Worm (Caenorhabditis elegans): ENCODE measurements around the gene F29A7.3.

F29A7.3 gene

DNA sequence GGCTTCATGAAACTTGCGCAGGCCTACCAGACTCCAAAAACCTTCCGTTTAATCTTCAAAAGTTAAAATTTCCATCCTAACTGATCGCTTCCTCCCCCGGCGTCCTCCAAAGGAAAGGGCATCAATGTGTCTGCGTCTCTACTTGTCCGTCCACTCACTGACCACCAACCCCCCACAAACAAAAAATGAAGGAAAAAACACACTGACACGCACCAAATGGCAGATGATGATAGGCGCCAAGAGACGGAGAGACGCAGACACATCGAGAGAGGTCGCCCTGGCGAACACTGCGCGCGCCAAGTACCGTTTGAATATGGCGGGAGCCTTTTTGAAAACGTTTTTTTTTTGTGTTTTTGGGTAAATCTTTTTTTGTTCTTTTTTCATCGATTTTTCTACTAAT lies 18.4 kb upstream of the F29A7.3 start (continued):
- TF ChIP-seq lsy-2 (tag; optimal IDR thresholded peaks at IDR 0.05), result peak in 1 of 2 experiments; percentile 30
- TF ChIP-seq ZK546.5 (tag; optimal IDR thresholded peaks at IDR 0.05), result no peak
- no peak for TF ChIP-seq F49E8.2 (tag; optimal IDR thresholded peaks at IDR 0.05; ENCODE audit: borderline replicate concordance)
- TF ChIP-seq madf-9 (GFP tag; conservative IDR thresholded peaks at IDR 0.05), result no peak
- TF ChIP-seq dmd-8 (GFP tag; IDR thresholded peaks at IDR 0.05), result no peak
- TF ChIP-seq skn-1 (tag; optimal IDR thresholded peaks at IDR 0.05), result no peak
- no peak for TF ChIP-seq Y75B8A.6 (GFP tag; IDR thresholded peaks at IDR 0.05)
- TF ChIP-seq lin-29 (GFP tag; IDR thresholded peaks at IDR 0.05), result no peak
- TF ChIP-seq lim-7 (GFP tag; IDR thresholded peaks at IDR 0.05), result no peak
- TF ChIP-seq lin-38 (GFP tag; IDR thresholded peaks at IDR 0.05), result no peak; the same call in 1 of the 2 replicates
- no peak for TF ChIP-seq lin-1 (GFP tag; IDR thresholded peaks at IDR 0.05)
- TF ChIP-seq spr-3 (GFP tag; optimal IDR thresholded peaks at IDR 0.05), result no peak
- no peak for TF ChIP-seq nhr-76 (tag; optimal IDR thresholded peaks at IDR 0.05)
- TF ChIP-seq T26A8.4 (GFP tag; IDR thresholded peaks at IDR 0.05), result no peak
- no peak for TF ChIP-seq attf-4 (tag; optimal IDR thresholded peaks at IDR 0.05)
- TF ChIP-seq F26F4.8 (GFP tag; conservative IDR thresholded peaks at IDR 0.05), result no peak
- no peak for TF ChIP-seq Y5F2A.4 (GFP tag; optimal IDR thresholded peaks at IDR 0.05)
- peak; percentile 64 for TF ChIP-seq mep-1 (tag; optimal IDR thresholded peaks at IDR 0.05)
- no peak for TF ChIP-seq ceh-28 (tag; optimal IDR thresholded peaks at IDR 0.05)
- no peak for TF ChIP-seq lin-15B (tag; optimal IDR thresholded peaks at IDR 0.05)
- peak; percentile 26 for TF ChIP-seq nhr-6 (tag; optimal IDR thresholded peaks at IDR 0.05)
- TF ChIP-seq set-16 (GFP tag; IDR thresholded peaks at IDR 0.05), result no peak
- no peak for TF ChIP-seq D1046.2 (GFP tag; IDR thresholded peaks at IDR 0.05)
- no peak for TF ChIP-seq mdt-29 (GFP tag; IDR thresholded peaks at IDR 0.05)
- peak; percentile 72 for TF ChIP-seq hmg-1.1 (GFP tag; IDR thresholded peaks at IDR 0.05)
- no peak for TF ChIP-seq egl-27 (tag; optimal IDR thresholded peaks at IDR 0.05)
- no peak for TF ChIP-seq vab-7 (GFP tag; IDR thresholded peaks at IDR 0.05)
- TF ChIP-seq ceh-44 (GFP tag; IDR thresholded peaks at IDR 0.05), result no peak
- TF ChIP-seq hlh-11 (tag; optimal IDR thresholded peaks at IDR 0.05), result peak; percentile 21
- TF ChIP-seq ces-1 (GFP tag; optimal IDR thresholded peaks at IDR 0.05), result no peak
- no peak for TF ChIP-seq nhr-237 (tag; optimal IDR thresholded peaks at IDR 0.05)
- TF ChIP-seq daf-16 (GFP tag; optimal IDR thresholded peaks at IDR 0.05), result no peak
- no peak for TF ChIP-seq daf-16 (tag; optimal IDR thresholded peaks at IDR 0.05)
- TF ChIP-seq aly-2 (tag; optimal IDR thresholded peaks at IDR 0.05), result no peak

DNA sequence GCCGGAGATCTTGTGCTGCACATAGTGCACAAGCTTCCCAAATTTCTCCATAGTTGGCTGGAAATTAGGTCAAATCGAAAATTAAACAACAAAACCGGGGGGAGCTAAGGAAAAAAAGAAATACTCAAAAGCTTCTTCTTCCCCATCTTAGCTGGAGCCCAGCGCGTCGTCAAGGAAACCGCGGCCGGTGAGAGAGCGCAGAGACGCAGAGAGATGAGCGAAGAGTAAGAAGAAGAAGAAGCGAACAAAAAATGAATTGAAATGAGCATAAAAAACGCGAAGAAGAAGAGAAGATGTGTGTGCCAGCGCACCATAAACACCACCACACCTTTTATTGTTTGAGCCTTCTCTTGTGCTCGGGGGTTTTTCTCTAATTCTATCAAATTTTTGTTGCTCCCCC lies 17.9 kb upstream of the F29A7.3 start, which contains the start of gene wdr-31:
Gene wdr-31 (minus strand): TSS at position 101 of the 400 bp plus-strand sequence.
- TF ChIP-seq daf-8 (GFP tag; IDR thresholded peaks at IDR 0.05) (no peak), nhr-48 (tag; optimal IDR thresholded peaks at IDR 0.05) (no peak), ceh-32 (tag; optimal IDR thresholded peaks at IDR 0.05; ENCODE audit: poor library complexity) (no peak), F37D6.2 (tag; optimal IDR thresholded peaks at IDR 0.05) (no peak), nhr-102 (tag; optimal IDR thresholded peaks at IDR 0.05) (no peak)

DNA sequence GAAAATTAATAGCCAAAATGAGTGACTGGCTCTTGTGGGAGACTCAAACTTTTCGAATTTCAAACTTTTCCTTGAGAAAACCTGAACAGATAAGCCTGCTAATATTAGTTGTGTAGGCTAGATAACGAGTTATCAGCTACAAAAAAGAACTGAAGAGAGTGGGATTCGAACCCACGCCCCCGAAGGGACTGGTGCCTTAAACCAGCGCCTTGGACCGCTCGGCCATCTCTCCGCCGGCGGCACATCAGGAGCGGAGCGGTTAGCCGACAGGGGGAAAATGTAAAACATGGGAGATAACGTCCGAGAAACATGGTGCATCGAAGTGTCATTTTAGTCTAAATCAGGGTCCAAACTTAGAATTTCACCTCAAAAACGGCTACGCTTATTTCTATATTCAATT lies 17.5 kb upstream of the F29A7.3 start:
- TF ChIP-seq pha-4 (GFP tag; IDR thresholded peaks at IDR 0.05), result no peak
- TF ChIP-seq pha-4 (tag; optimal IDR thresholded peaks at IDR 0.05), result no peak
- TF ChIP-seq aha-1 (tag), result peak; percentile 80
- TF ChIP-seq Y105C5A.15 (GFP tag; IDR thresholded peaks at IDR 0.05), result 0 out of 2 replicates have a peak, but pooled peaks have one; percentile 61
- peak; percentile 67; the same call in 1 of the 2 replicates for TF ChIP-seq lim-7 (GFP tag; IDR thresholded peaks at IDR 0.05)
- TF ChIP-seq dmd-9 (GFP tag; IDR thresholded peaks at IDR 0.05), result peak; percentile 44; the same call in 1 of the 2 replicates
- TF ChIP-seq lin-13 (GFP tag; optimal IDR thresholded peaks at IDR 0.05), result peak; percentile 46
- TF ChIP-seq tra-1 (GFP tag; IDR thresholded peaks at IDR 0.05), result 0 out of 2 replicates have a peak, but pooled peaks have one; percentile 44
- peak; percentile 11; the same call in 1 of the 2 replicates for TF ChIP-seq ceh-20 (GFP tag; IDR thresholded peaks at IDR 0.05)
- peak; percentile 63 for TF ChIP-seq lin-38 (GFP tag; IDR thresholded peaks at IDR 0.05)
- no peak for TF ChIP-seq nhr-28 (tag; optimal IDR thresholded peaks at IDR 0.05)
- TF ChIP-seq Y48G9A.11 (GFP tag; IDR thresholded peaks at IDR 0.05), result peak; percentile 66
- no peak for TF ChIP-seq daf-12 (tag; optimal IDR thresholded peaks at IDR 0.05)
- TF ChIP-seq dmd-6 (GFP tag; IDR thresholded peaks at IDR 0.05), result peak; percentile 29; the same call in 1 of the 2 replicates
- TF ChIP-seq snpc-1.2 (GFP tag; IDR thresholded peaks at IDR 0.05), result peak; percentile 65

Measured in whole organism, L4 larva.